Worm (Caenorhabditis elegans): ENCODE results near the gene eif-3.B.

- TF ChIP-seq ztf-11 (tag; optimal IDR thresholded peaks at IDR 0.05) (no peak), ceh-88 (GFP tag; IDR thresholded peaks at IDR 0.05) (no peak), zag-1 (tag; optimal IDR thresholded peaks at IDR 0.05) (no peak), nhr-84 (tag; optimal IDR thresholded peaks at IDR 0.05) (no peak), nhr-237 (tag; optimal IDR thresholded peaks at IDR 0.05) (no peak), nhr-85 (tag) (no peak), C04F5.9 (tag; optimal IDR thresholded peaks at IDR 0.05) (no peak), pqm-1 (tag; optimal IDR thresholded peaks at IDR 0.05) (no peak), elt-2 (tag; optimal IDR thresholded peaks at IDR 0.05) (no peak)
Measured at ce11 chrII:14843016-14843415, 47.8 kb downstream of the eif-3.B start, which contains the start of gene cdh-7.
